Worm (Caenorhabditis elegans) whole organism, L4/young adult: ENCODE data around the gene ceh-38.
"Not testable (repeated sequence)": the region's sequence is repeated elsewhere in the genome, so short reads cannot be mapped to it uniquely, and the experiment has no call there.

Source experiments
- W03F9.2 ChIP-seq: fragments of 150-350 bp; optimal IDR thresholded peaks from 2 replicates; lab custom pipeline; 2014; ENCODE audit warnings: missing biosample characterization, missing genetic modification characterization
- him-1 ChIP-seq: sonication (generic microtip); optimal IDR thresholded peaks from 2 replicates; lab custom pipeline; 2016; ENCODE audit warnings: missing genotype, missing genetic modification reagents, missing genetic modification characterization, missing compliant biosample characterization

DNA sequence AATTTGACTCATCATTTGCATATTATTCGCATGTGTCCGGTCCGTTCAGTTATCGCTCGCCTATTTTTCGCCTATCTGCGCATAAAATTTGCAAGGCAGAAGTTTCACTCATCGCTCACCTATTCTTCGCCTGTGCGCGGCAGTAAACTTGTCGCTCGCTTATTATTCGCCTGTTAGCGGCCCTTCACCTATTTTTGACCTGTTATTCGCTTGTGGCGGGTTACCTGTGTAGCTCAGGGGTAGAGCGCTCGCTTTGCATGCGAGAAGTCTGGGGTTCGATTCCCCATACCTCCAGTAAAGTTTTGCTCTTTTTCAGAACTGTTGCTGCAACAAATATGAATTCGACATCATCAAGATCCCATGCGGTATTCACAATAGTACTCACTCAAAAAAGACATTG lies 50.1 kb downstream of the ceh-38 start:
- not testable (repeated sequence) for TF ChIP-seq W03F9.2 (tag; lab: Kevin White, UChicago); him-1
